Worm (Caenorhabditis elegans): ENCODE results near the gene T06E4.21.
A peak's percentile ranks its signal among the peaks of the same experiment; 100 is the strongest.

T06E4.21 gene

ce11 chrV:9633313-9633712, 18.1 kb upstream of the T06E4.21 start, which contains the start of gene col-147:
TSS of gene col-147 (minus strand) at chrV:9633338.
- TF ChIP-seq elt-4 (tag; optimal IDR thresholded peaks at IDR 0.05) (no peak), ceh-19 (GFP tag; optimal IDR thresholded peaks at IDR 0.05) (no peak), zip-5 (tag; optimal IDR thresholded peaks at IDR 0.05) (no peak)

- TF ChIP-seq ets-4 (tag; optimal IDR thresholded peaks at IDR 0.05) (no peak), hlh-13 (GFP tag; optimal IDR thresholded peaks at IDR 0.05) (no peak), mec-3 (tag; optimal IDR thresholded peaks at IDR 0.05; ENCODE audit: borderline replicate concordance) (no peak), ceh-9 (tag; optimal IDR thresholded peaks at IDR 0.05) (no peak), hlh-8 (tag; optimal IDR thresholded peaks at IDR 0.05) (no peak), ceh-24 (tag; optimal IDR thresholded peaks at IDR 0.05) (no peak)
Measured at ce11 chrV:9645507-9645906, 5.9 kb upstream of the T06E4.21 start, which contains the start of the genes atl-1 and hcp-2. TSS of gene atl-1 (minus strand) at chrV:9645595. TSS of gene hcp-2 (plus strand) at chrV:9645859.

- TF ChIP-seq odd-2 (tag; optimal IDR thresholded peaks at IDR 0.05), result no peak
- TF ChIP-seq F13H6.1 (tag; optimal IDR thresholded peaks at IDR 0.05), result no peak
Measured at ce11 chrV:9654154-9654805, 2.9 kb downstream of the T06E4.21 start, which contains the start of gene cyp-29A4. TSS of gene cyp-29A4 (plus strand) at chrV:9654755.

ce11 chrV:9661514-9661913, 10.1 kb downstream of the T06E4.21 start, which contains the start of gene pitr-4:
TSS of gene pitr-4 (minus strand) at chrV:9661614.
- TF ChIP-seq sox-2 (GFP tag; IDR thresholded peaks at IDR 0.05), result no peak
- TF ChIP-seq pax-1 (tag; optimal IDR thresholded peaks at IDR 0.05), result no peak
- TF ChIP-seq ttx-3 (tag; optimal IDR thresholded peaks at IDR 0.05), result no peak
- no peak for TF ChIP-seq unc-42 (tag; optimal IDR thresholded peaks at IDR 0.05)

ce11 chrV:9663948-9664347, 12.6 kb downstream of the T06E4.21 start:
- peak; percentile 1 for TF ChIP-seq ceh-14 (tag; optimal IDR thresholded peaks at IDR 0.05)
- no peak for TF ChIP-seq ceh-34 (tag; optimal IDR thresholded peaks at IDR 0.05)
- TF ChIP-seq unc-42 (tag; optimal IDR thresholded peaks at IDR 0.05), result peak; percentile 45

ce11 chrV:9664620-9665019, 13.2 kb downstream of the T06E4.21 start:
- TF ChIP-seq unc-86 (tag; optimal IDR thresholded peaks at IDR 0.05) (peak; percentile 18), ttx-3 (tag; optimal IDR thresholded peaks at IDR 0.05) (no peak), ceh-48 (tag; optimal IDR thresholded peaks at IDR 0.05) (peak; percentile 30), unc-42 (tag; optimal IDR thresholded peaks at IDR 0.05) (peak; percentile 14), che-1 (tag; optimal IDR thresholded peaks at IDR 0.05) (no peak), fkh-6 (tag; optimal IDR thresholded peaks at IDR 0.05) (no peak), ceh-34 (tag; optimal IDR thresholded peaks at IDR 0.05) (no peak), ahr-1 (tag; optimal IDR thresholded peaks at IDR 0.05) (no peak), elt-2 (tag; optimal IDR thresholded peaks at IDR 0.05) (no peak), ceh-14 (tag; optimal IDR thresholded peaks at IDR 0.05) (no peak), hlh-8 (tag; optimal IDR thresholded peaks at IDR 0.05) (no peak), tbx-2 (tag; optimal IDR thresholded peaks at IDR 0.05) (peak; percentile 44), lin-11 (tag; optimal IDR thresholded peaks at IDR 0.05) (no peak), mec-3 (tag; optimal IDR thresholded peaks at IDR 0.05; ENCODE audit: borderline replicate concordance) (no peak), hlh-6 (tag; optimal IDR thresholded peaks at IDR 0.05) (no peak), ceh-19 (GFP tag; optimal IDR thresholded peaks at IDR 0.05) (peak; percentile 39), hlh-30 (tag; optimal IDR thresholded peaks at IDR 0.05; ENCODE audit: insufficient read depth) (no peak), ceh-18 (tag; optimal IDR thresholded peaks at IDR 0.05) (no peak), C38D4.7 (GFP tag; optimal IDR thresholded peaks at IDR 0.05) (no peak), ceh-2 (tag; optimal IDR thresholded peaks at IDR 0.05) (no peak), pros-1 (tag; optimal IDR thresholded peaks at IDR 0.05) (no peak), pat-9 (tag; optimal IDR thresholded peaks at IDR 0.05) (no peak), nfya-1 (tag; optimal IDR thresholded peaks at IDR 0.05) (peak; percentile 56), elt-4 (tag; optimal IDR thresholded peaks at IDR 0.05) (no peak), ztf-16 (tag; optimal IDR thresholded peaks at IDR 0.05) (no peak), eyg-1 (tag; optimal IDR thresholded peaks at IDR 0.05) (no peak), sox-2 (GFP tag; IDR thresholded peaks at IDR 0.05) (no peak), pha-4 (tag; optimal IDR thresholded peaks at IDR 0.05) (no peak), fkh-10 (GFP tag; optimal IDR thresholded peaks at IDR 0.05) (no peak), fax-1 (tag; optimal IDR thresholded peaks at IDR 0.05) (no peak), ceh-24 (tag; optimal IDR thresholded peaks at IDR 0.05) (no peak), pax-1 (tag; optimal IDR thresholded peaks at IDR 0.05) (no peak), ceh-9 (tag; optimal IDR thresholded peaks at IDR 0.05) (no peak), ets-4 (tag; optimal IDR thresholded peaks at IDR 0.05) (no peak), dmd-4 (tag; optimal IDR thresholded peaks at IDR 0.05; ENCODE audit: borderline replicate concordance) (no peak)

Data from whole organism, late embryonic.